Worm (Caenorhabditis elegans): ENCODE data around the gene der-2.

DNA sequence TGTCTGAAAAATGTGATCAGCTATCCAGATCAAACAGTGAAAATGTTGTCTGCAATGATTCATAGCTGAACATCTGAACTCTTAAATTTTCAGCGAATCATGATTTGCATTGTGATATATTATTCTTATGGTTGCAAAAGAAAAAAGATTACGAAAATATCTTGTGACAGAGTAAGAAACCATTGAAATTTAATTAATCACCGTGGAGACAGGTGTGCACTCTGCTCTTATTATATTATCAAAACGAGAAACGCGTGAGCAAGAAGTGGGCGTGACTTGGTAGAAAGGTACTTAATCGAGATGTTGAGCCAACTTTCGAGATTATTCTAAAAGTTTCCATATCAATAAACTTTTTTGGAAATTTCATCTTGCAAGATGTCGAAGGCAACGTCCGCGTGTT, 20.1 kb upstream of the der-2 start, which contains the start of gene osm-10:
- TF ChIP-seq zip-8 (tag; optimal IDR thresholded peaks at IDR 0.05) (no peak), drap-1 (GFP tag; optimal IDR thresholded peaks at IDR 0.05) (no peak), nhr-76 (tag; optimal IDR thresholded peaks at IDR 0.05) (no peak), lsy-2 (tag; optimal IDR thresholded peaks at IDR 0.05) (no peak), ztf-11 (tag; optimal IDR thresholded peaks at IDR 0.05) (no peak)
